Fruit fly (Drosophila melanogaster) whole organism, adult: Measurements from ENCODE around the gene ETHR.

Source experiments
- CG14711 ChIP-seq: fragments of 200-800 bp; sonication (Bioruptor generic); optimal IDR thresholded peaks from 2 replicates; lab custom pipeline; 2018; ENCODE audit warnings: missing biosample characterization, mild to moderate bottlenecking, missing genetic modification characterization, moderate library complexity
- CG7101 ChIP-seq: fragments of 200-800 bp; sonication (Bioruptor generic); optimal IDR thresholded peaks from 2 replicates; lab custom pipeline; 2018; ENCODE audit warnings: missing biosample characterization, mild to moderate bottlenecking, missing genetic modification characterization, moderate library complexity
- bab1 ChIP-seq: fragments of 200-800 bp; sonication (Bioruptor generic); optimal IDR thresholded peaks from 3 replicates; lab custom pipeline; 2019; ENCODE audit warnings: missing biosample characterization, mild to moderate bottlenecking, missing genetic modification characterization, moderate library complexity
- cnc ChIP-seq, 2 experiments: fragments of >200 bp; optimal IDR thresholded peaks; 2 replicates each; lab custom pipeline; 2017
- ovo ChIP-seq: fragments of 200-800 bp; sonication (Bioruptor generic); optimal IDR thresholded peaks from 2 replicates; lab custom pipeline; 2016; ENCODE audit warnings: missing biosample characterization, missing genetic modification characterization
- tj ChIP-seq: fragments of 200-800 bp; sonication (Bioruptor generic); optimal IDR thresholded peaks from 3 replicates; lab custom pipeline; 2017; ENCODE audit warnings: missing biosample characterization, mild to moderate bottlenecking, missing genetic modification characterization, moderate library complexity

dm6 chr3R:21263177-21263576 is 16.4 kb downstream of the ETHR start:
- TF ChIP-seq tj (GFP tag; lab: Kevin White, UChicago) (no peak), bab1 (GFP tag; lab: Kevin White, UChicago) (peak; percentile 1), ovo (no peak), CG7101 (tag; lab: Kevin White, UChicago) (no peak), cnc (optimal IDR thresholded peaks at IDR 0.05; lab: Kevin White, UChicago) (no peak), CG14711 (tag; lab: Kevin White, UChicago) (no peak)
